Worm (Caenorhabditis elegans): ENCODE measurements around the gene nspc-5.

ce11 chrX:8507576-8507975 is 30.9 kb upstream of the nspc-5 start, which contains the start of gene H03E18.1:
- TF ChIP-seq ccch-3 (GFP tag; optimal IDR thresholded peaks at IDR 0.05) (no peak), ceh-40 (GFP tag; IDR thresholded peaks at IDR 0.05) (no peak), unc-62 (GFP tag; optimal IDR thresholded peaks at IDR 0.05) (no peak), aptf-2 (GFP tag; conservative IDR thresholded peaks at IDR 0.05) (no peak), pha-4 (tag; optimal IDR thresholded peaks at IDR 0.05) (no peak), Y79H2A.3 (GFP tag; conservative IDR thresholded peaks at IDR 0.05) (no peak), unc-130 (GFP tag; optimal IDR thresholded peaks at IDR 0.05) (no peak), tbx-9 (tag; optimal IDR thresholded peaks at IDR 0.05; ENCODE audit: borderline replicate concordance) (no peak), somi-1 (GFP tag; optimal IDR thresholded peaks at IDR 0.05) (no peak)
